Worm (Caenorhabditis elegans) whole organism, midembryonic: ENCODE results near the gene idpc-7.

Experiments used
- cog-1 ChIP-seq: sonication (generic microtip); optimal IDR thresholded peaks from 2 replicates; lab custom pipeline; 2016; ENCODE audit warnings: missing genetic modification characterization, missing compliant biosample characterization
- flt-1 ChIP-seq: fragments of 200-800 bp; sonication (Bioruptor generic); IDR thresholded peaks from 2 replicates; pipeline ENCODE4 v1.3.6; 2022; ENCODE audit warnings: missing genetic modification characterization, missing compliant biosample characterization
- med-1 ChIP-seq: sonication (generic microtip); optimal IDR thresholded peaks from 2 replicates; lab custom pipeline; 2017; ENCODE audit warnings: missing genetic modification characterization, mild to moderate bottlenecking, missing compliant biosample characterization, antibody characterized with exemption, missing genetic modification reagents; ENCODE audit not compliant: insufficient read depth
- tab-1 ChIP-seq: fragments of 200-800 bp; sonication (Bioruptor generic); IDR thresholded peaks from 2 replicates; pipeline ENCODE4 v1.3.6; 2022; ENCODE audit warnings: missing genetic modification characterization, missing compliant biosample characterization
- ztf-23 ChIP-seq: fragments of 200-800 bp; sonication (Bioruptor generic); IDR thresholded peaks from 2 replicates; pipeline ENCODE4 v1.3.6; 2022; ENCODE audit warnings: missing genetic modification reagents, missing genetic modification characterization, missing compliant biosample characterization
- ztf-29 ChIP-seq: fragments of 200-800 bp; sonication (Bioruptor generic); IDR thresholded peaks from 2 replicates; pipeline ENCODE4 v1.3.6; 2022; ENCODE audit warnings: missing genetic modification reagents, missing genetic modification characterization, missing compliant biosample characterization

- TF ChIP-seq med-1 (GFP tag; lab: Kevin White, UChicago) (no peak), tab-1 (GFP tag; lab: Robert Waterston, UW) (no peak), ztf-29 (GFP tag; lab: Robert Waterston, UW) (no peak), flt-1 (GFP tag; lab: Robert Waterston, UW) (no peak), cog-1 (tag; lab: Kevin White, UChicago) (no peak), ztf-23 (GFP tag; lab: Robert Waterston, UW) (no peak)
These were observed 41.8 kb downstream of the idpc-7 start, which contains the start of gene F25B3.2 for ce11 chrV:9576991-9577390.
